Fruit fly (Drosophila melanogaster) whole organism, pupa: ENCODE results near the gene CG32655.

Experiments
- CG10348 ChIP-seq: fragments of 200-800 bp; sonication (Bioruptor generic); IDR thresholded peaks from 2 replicates; pipeline ENCODE4 v1.3.6; 2022; ENCODE audit warnings: missing biosample characterization, missing genetic modification characterization
- CG12605 ChIP-seq: fragments of 200-800 bp; sonication (Bioruptor generic); IDR thresholded peaks from 2 replicates; pipeline ENCODE4 v1.3.6; 2022; ENCODE audit warnings: missing biosample characterization, missing genetic modification characterization
- CG13204 ChIP-seq: fragments of 200-800 bp; sonication (Bioruptor generic); optimal IDR thresholded peaks from 2 replicates; lab custom pipeline; 2018; ENCODE audit warnings: missing biosample characterization, mild to moderate bottlenecking, missing genetic modification characterization, moderate library complexity
- CG14655 ChIP-seq: fragments of 200-800 bp; sonication (Bioruptor generic); optimal IDR thresholded peaks from 3 replicates; lab custom pipeline; 2017; ENCODE audit warnings: mild to moderate bottlenecking, missing biosample characterization, missing genetic modification reagents, missing genetic modification characterization
- CG15710 ChIP-seq: fragments of 200-800 bp; sonication (Bioruptor generic); optimal IDR thresholded peaks from 2 replicates; lab custom pipeline; 2018; ENCODE audit warnings: missing biosample characterization, mild to moderate bottlenecking, missing genetic modification characterization, moderate library complexity
- CG17806 ChIP-seq: fragments of 200-800 bp; sonication (Bioruptor generic); optimal IDR thresholded peaks from 2 replicates; lab custom pipeline; 2018; ENCODE audit warnings: missing biosample characterization, mild to moderate bottlenecking, missing genetic modification characterization, moderate library complexity
- CG32121 ChIP-seq: fragments of 200-800 bp; sonication (Bioruptor generic); IDR thresholded peaks from 2 replicates; pipeline ENCODE4 v1.3.6; 2022; ENCODE audit warnings: missing biosample characterization, missing genetic modification characterization
- CG34367 ChIP-seq: fragments of 200-800 bp; sonication (Bioruptor generic); optimal IDR thresholded peaks from 2 replicates; lab custom pipeline; 2018; ENCODE audit warnings: missing biosample characterization, mild to moderate bottlenecking, missing genetic modification characterization
- CG4496 ChIP-seq: fragments of 200-800 bp; sonication (Bioruptor generic); IDR thresholded peaks from 3 replicates; pipeline ENCODE4 v1.3.6; 2022; ENCODE audit warnings: missing biosample characterization, missing genetic modification characterization
- CG8159 ChIP-seq: fragments of 200-800 bp; sonication (Bioruptor generic); optimal IDR thresholded peaks from 3 replicates; lab custom pipeline; 2018; ENCODE audit warnings: missing biosample characterization, mild to moderate bottlenecking, missing genetic modification characterization, moderate library complexity
- CG8301 ChIP-seq: fragments of 200-800 bp; sonication (Bioruptor generic); optimal IDR thresholded peaks from 2 replicates; lab custom pipeline; 2018; ENCODE audit warnings: missing biosample characterization, mild to moderate bottlenecking, missing genetic modification characterization
- CG9948 ChIP-seq: fragments of 200-800 bp; sonication (Bioruptor generic); optimal IDR thresholded peaks from 2 replicates; lab custom pipeline; 2018; ENCODE audit warnings: missing biosample characterization, mild to moderate bottlenecking, missing genetic modification characterization, moderate library complexity
- D1 ChIP-seq: fragments of 200-800 bp; sonication (Bioruptor generic); optimal IDR thresholded peaks from 2 replicates; lab custom pipeline; 2018; ENCODE audit warnings: missing biosample characterization, mild to moderate bottlenecking, missing genetic modification characterization, moderate library complexity
- EcR ChIP-seq: fragments of 200-800 bp; sonication (Bioruptor generic); optimal IDR thresholded peaks from 3 replicates; lab custom pipeline; 2019; ENCODE audit warnings: missing biosample characterization, missing genetic modification characterization, mild to moderate bottlenecking, moderate library complexity, missing genetic modification reagents
- Ets98B ChIP-seq: fragments of 200-800 bp; sonication (Bioruptor generic); IDR thresholded peaks from 2 replicates; pipeline ENCODE4 v1.3.6; 2022; ENCODE audit warnings: missing biosample characterization, missing genetic modification characterization
- Pif1A ChIP-seq: fragments of 200-800 bp; sonication (Bioruptor generic); optimal IDR thresholded peaks from 3 replicates; lab custom pipeline; 2016; ENCODE audit warnings: missing biosample characterization, missing genetic modification characterization
- Pif1B ChIP-seq: fragments of 200-800 bp; sonication (Bioruptor generic); optimal IDR thresholded peaks from 3 replicates; lab custom pipeline; 2016; ENCODE audit warnings: missing biosample characterization, missing genetic modification characterization
- Snoo ChIP-seq: fragments of 200-800 bp; sonication (Bioruptor generic); optimal IDR thresholded peaks from 3 replicates; lab custom pipeline; 2017; ENCODE audit warnings: missing biosample characterization, mild to moderate bottlenecking, missing genetic modification characterization, inconsistent platforms
- fd96Ca ChIP-seq: fragments of 200-800 bp; sonication (Bioruptor generic); IDR thresholded peaks from 3 replicates; pipeline ENCODE4 v1.3.6; 2022; ENCODE audit warnings: missing biosample characterization, missing genetic modification characterization
- gl ChIP-seq: fragments of 200-800 bp; sonication (Bioruptor generic); optimal IDR thresholded peaks from 2 replicates; lab custom pipeline; 2018; ENCODE audit warnings: missing biosample characterization, mild to moderate bottlenecking, missing genetic modification characterization
- rn ChIP-seq: fragments of 200-800 bp; sonication (Bioruptor generic); IDR thresholded peaks from 2 replicates; pipeline ENCODE4 v1.3.6; 2022; ENCODE audit warnings: missing biosample characterization, missing genetic modification characterization

CG32655 gene

dm6 chrX:12235777-12236176 lies at the start of gene CG32655:
Gene CG32655, minus strand, starts transcription at chrX:12235877.
- TF ChIP-seq CG13204 (GFP tag; lab: Kevin White, UChicago) (no peak), CG9948 (tag; lab: Kevin White, UChicago) (no peak), Ets98B (GFP tag; lab: Robert Waterston, UW) (no peak), CG8159 (tag; lab: Kevin White, UChicago) (no peak), CG14655 (GFP tag; lab: Kevin White, UChicago) (no peak), CG10348 (GFP tag; lab: Robert Waterston, UW) (no peak), EcR (GFP tag; lab: Kevin White, UChicago) (no peak), CG32121 (GFP tag; lab: Robert Waterston, UW) (no peak), CG15710 (tag; lab: Kevin White, UChicago) (no peak), Snoo (tag; lab: Kevin White, UChicago) (no peak), CG17806 (tag; lab: Kevin White, UChicago) (no peak), gl (tag; lab: Kevin White, UChicago) (no peak), CG4496 (no peak), CG34367 (tag; lab: Kevin White, UChicago) (no peak), CG8301 (tag; lab: Kevin White, UChicago) (no peak), Pif1B (GFP tag; lab: Kevin White, UChicago) (no peak), rn (GFP tag; lab: Robert Waterston, UW) (no peak), fd96Ca (GFP tag; lab: Robert Waterston, UW) (no peak), CG12605 (GFP tag; lab: Robert Waterston, UW) (no peak), Pif1A (GFP tag; lab: Kevin White, UChicago) (no peak)

dm6 chrX:12276663-12277062 lies 41.0 kb upstream of the CG32655 start:
- no peak for TF ChIP-seq CG15710 (tag; lab: Kevin White, UChicago)
- no peak for TF ChIP-seq CG32121 (GFP tag; lab: Robert Waterston, UW)
- TF ChIP-seq CG17806 (tag; lab: Kevin White, UChicago): no peak
- TF ChIP-seq CG34367 (tag; lab: Kevin White, UChicago): no peak
- no peak for TF ChIP-seq CG9948 (tag; lab: Kevin White, UChicago)
- TF ChIP-seq Snoo (tag; lab: Kevin White, UChicago): no peak
- no peak for TF ChIP-seq fd96Ca (GFP tag; lab: Robert Waterston, UW)
- no peak for TF ChIP-seq Pif1A (GFP tag; lab: Kevin White, UChicago)
- no peak for TF ChIP-seq CG8301 (tag; lab: Kevin White, UChicago)

DNA sequence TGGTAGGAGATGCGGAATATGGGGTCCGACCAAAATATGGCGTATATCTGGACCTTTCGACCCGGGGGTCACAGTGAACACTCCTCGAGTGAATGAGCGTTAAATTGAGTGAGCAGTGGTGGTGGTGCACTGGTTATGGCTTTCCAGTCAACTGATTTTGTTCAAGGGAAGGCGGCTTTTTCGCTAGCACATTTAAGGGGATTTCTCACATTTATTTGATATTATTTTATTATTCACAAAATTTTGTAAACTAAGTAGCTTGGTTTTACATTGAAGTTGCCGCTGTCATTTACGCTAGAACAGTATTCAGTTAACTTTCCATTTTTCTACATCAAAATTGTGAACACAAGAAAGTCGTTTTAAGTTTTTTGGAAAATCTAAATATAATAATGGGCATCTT lies 38.7 kb upstream of the CG32655 start, which contains the start of gene CG45603:
Gene CG45603, plus strand, starts transcription at position 301 of the 400 bp plus-strand sequence.
- TF ChIP-seq D1 (tag; lab: Kevin White, UChicago) (no peak), CG15710 (tag; lab: Kevin White, UChicago) (no peak), CG9948 (tag; lab: Kevin White, UChicago) (no peak), Ets98B (GFP tag; lab: Robert Waterston, UW) (no peak), Snoo (tag; lab: Kevin White, UChicago) (no peak), Pif1A (GFP tag; lab: Kevin White, UChicago) (no peak), CG8301 (tag; lab: Kevin White, UChicago) (no peak), CG8159 (tag; lab: Kevin White, UChicago) (no peak), CG12605 (GFP tag; lab: Robert Waterston, UW) (no peak)

DNA sequence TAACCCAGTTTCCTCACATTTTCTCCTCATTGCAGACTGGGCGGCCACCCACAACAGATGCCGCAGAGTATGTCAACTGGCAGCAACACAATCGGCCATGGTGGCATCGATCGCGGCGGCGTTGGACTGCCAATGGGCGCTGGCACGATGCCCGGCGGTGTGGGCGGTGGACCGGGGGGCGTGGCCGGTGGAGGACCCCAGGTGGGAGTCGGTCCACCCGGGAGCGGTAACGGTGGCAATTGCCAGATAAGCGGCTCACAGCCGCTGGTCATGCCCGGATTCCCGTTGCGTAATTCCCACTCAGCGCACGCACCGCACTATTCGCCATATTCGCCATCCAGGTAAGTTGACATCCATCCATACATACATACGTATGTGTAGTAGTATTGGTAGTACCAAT lies 38.2 kb upstream of the CG32655 start:
- TF ChIP-seq CG4496: no peak
- no peak for TF ChIP-seq CG13204 (GFP tag; lab: Kevin White, UChicago)
- no peak for TF ChIP-seq fd96Ca (GFP tag; lab: Robert Waterston, UW)
- no peak for TF ChIP-seq CG14655 (GFP tag; lab: Kevin White, UChicago)
- no peak for TF ChIP-seq CG9948 (tag; lab: Kevin White, UChicago)
- TF ChIP-seq Ets98B (GFP tag; lab: Robert Waterston, UW): no peak
- TF ChIP-seq Snoo (tag; lab: Kevin White, UChicago): no peak
- no peak for TF ChIP-seq CG8159 (tag; lab: Kevin White, UChicago)
- TF ChIP-seq CG12605 (GFP tag; lab: Robert Waterston, UW): no peak
- no peak for TF ChIP-seq gl (tag; lab: Kevin White, UChicago)
- TF ChIP-seq CG32121 (GFP tag; lab: Robert Waterston, UW): no peak
- no peak for TF ChIP-seq CG8301 (tag; lab: Kevin White, UChicago)
- no peak for TF ChIP-seq Pif1A (GFP tag; lab: Kevin White, UChicago)
- TF ChIP-seq rn (GFP tag; lab: Robert Waterston, UW): no peak
- no peak for TF ChIP-seq CG17806 (tag; lab: Kevin White, UChicago)
- TF ChIP-seq CG10348 (GFP tag; lab: Robert Waterston, UW): no peak

DNA sequence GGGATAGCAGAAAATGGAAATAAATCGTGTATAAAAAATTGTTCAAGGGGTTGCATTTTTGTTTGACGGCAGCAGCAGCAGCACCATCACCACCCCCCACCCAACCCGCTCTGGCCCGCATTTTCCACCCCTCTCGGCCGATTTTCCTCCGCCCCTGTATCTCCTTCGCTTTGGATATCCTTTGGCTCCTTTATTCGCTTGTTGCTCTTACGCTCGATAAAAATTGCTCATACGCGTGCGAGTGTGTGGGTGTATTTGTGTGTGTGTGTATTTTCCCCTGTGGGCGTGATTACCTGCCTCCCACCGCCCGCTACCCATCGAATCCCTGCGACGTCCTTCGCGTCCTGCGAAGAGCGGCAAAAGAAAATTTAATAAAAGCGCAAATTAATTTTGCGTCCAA lies 32.5 kb upstream of the CG32655 start:
- no peak for TF ChIP-seq CG8159 (tag; lab: Kevin White, UChicago)
- TF ChIP-seq CG10348 (GFP tag; lab: Robert Waterston, UW): no peak
- no peak for TF ChIP-seq Ets98B (GFP tag; lab: Robert Waterston, UW)
- no peak for TF ChIP-seq rn (GFP tag; lab: Robert Waterston, UW)
- no peak for TF ChIP-seq CG12605 (GFP tag; lab: Robert Waterston, UW)
- no peak for TF ChIP-seq CG9948 (tag; lab: Kevin White, UChicago)
- no peak for TF ChIP-seq CG13204 (GFP tag; lab: Kevin White, UChicago)
- no peak for TF ChIP-seq Snoo (tag; lab: Kevin White, UChicago)
- TF ChIP-seq CG34367 (tag; lab: Kevin White, UChicago): no peak
- TF ChIP-seq CG4496: no peak
- no peak for TF ChIP-seq CG15710 (tag; lab: Kevin White, UChicago)
- TF ChIP-seq CG14655 (GFP tag; lab: Kevin White, UChicago): no peak
- TF ChIP-seq CG17806 (tag; lab: Kevin White, UChicago): no peak
- TF ChIP-seq Pif1A (GFP tag; lab: Kevin White, UChicago): no peak
- no peak for TF ChIP-seq Pif1B (GFP tag; lab: Kevin White, UChicago)
- no peak for TF ChIP-seq CG8301 (tag; lab: Kevin White, UChicago)
